Worm (Caenorhabditis elegans) whole organism, L1 larva: ENCODE measurements around the gene sru-21.
"Not testable (repeated sequence)": the region's sequence is repeated elsewhere in the genome, so short reads cannot be mapped to it uniquely, and the experiment has no call there.

Experiments used
- C16A3.4 ChIP-seq: fragments of 150-350 bp; optimal IDR thresholded peaks from 2 replicates; lab custom pipeline; 2014; ENCODE audit warnings: missing biosample characterization, missing genetic modification characterization
- F16B12.6 ChIP-seq: fragments of 150-350 bp; optimal IDR thresholded peaks from 2 replicates; lab custom pipeline; 2014; ENCODE audit warnings: missing biosample characterization, missing genetic modification characterization
- aha-1 ChIP-seq: fragments of 150-350 bp; optimal IDR thresholded peaks from 2 replicates; lab custom pipeline; 2014; ENCODE audit warnings: missing biosample characterization, missing genetic modification characterization
- alr-1 ChIP-seq: fragments of 200-800 bp; sonication (Bioruptor generic); optimal IDR thresholded peaks from 2 replicates; lab custom pipeline; 2018; ENCODE audit warnings: borderline replicate concordance, mild to moderate bottlenecking, missing genetic modification characterization, missing compliant biosample characterization
- ceh-63 ChIP-seq: fragments of 200-800 bp; sonication (Bioruptor generic); optimal IDR thresholded peaks from 2 replicates; lab custom pipeline; 2018; ENCODE audit warnings: mild to moderate bottlenecking, missing genetic modification characterization, missing compliant biosample characterization
- ceh-8 ChIP-seq: fragments of 200-800 bp; sonication (Bioruptor generic); optimal IDR thresholded peaks from 2 replicates; lab custom pipeline; 2018; ENCODE audit warnings: mild to moderate bottlenecking, missing genetic modification characterization, moderate library complexity, missing compliant biosample characterization
- ceh-88 ChIP-seq: fragments of 200-800 bp; sonication (Bioruptor generic); IDR thresholded peaks from 2 replicates; pipeline ENCODE4 v1.3.6; 2022; ENCODE audit warnings: missing genetic modification characterization, missing compliant biosample characterization
- dpl-1 ChIP-seq, 3 experiments: fragments of 150-350 bp in 2 of 3; sonication (generic microtip) in 1 of 3; optimal IDR thresholded peaks; 2 replicates each; lab custom pipeline; 2014 to 2017; ENCODE audit warnings: missing biosample characterization in 3 of 3, missing genetic modification characterization in 3 of 3, missing genetic modification reagents in 3 of 3
- dsc-1 ChIP-seq: sonication (generic microtip); optimal IDR thresholded peaks from 2 replicates; lab custom pipeline; 2016; ENCODE audit warnings: mild to moderate bottlenecking, missing genetic modification characterization, missing compliant biosample characterization
- efl-1 ChIP-seq, 4 experiments: fragments of 150-350 bp; optimal IDR thresholded peaks in 3 of 4; peaks in 1 of 4; 1 replicate in 1 of 4; 2 replicates in 3 of 4; lab custom pipeline; 2014; ENCODE audit warnings: missing biosample characterization in 2 of 4, missing genetic modification characterization in 2 of 4, missing genetic modification reagents in 2 of 4
- efl-3 ChIP-seq: fragments of 200-800 bp; sonication (Bioruptor generic); optimal IDR thresholded peaks from 2 replicates; lab custom pipeline; 2018; ENCODE audit warnings: mild to moderate bottlenecking, missing genetic modification characterization, missing compliant biosample characterization
- egl-27 ChIP-seq, 2 experiments: fragments of 150-350 bp in 1 of 2; sonication (generic microtip); optimal IDR thresholded peaks; 3 replicates each; lab custom pipeline; 2017 to 2018; ENCODE audit warnings: missing biosample characterization in 2 of 2, missing genetic modification characterization in 2 of 2, missing genetic modification reagents in 2 of 2
- elt-2 ChIP-seq: sonication (generic microtip); optimal IDR thresholded peaks from 2 replicates; lab custom pipeline; 2016; ENCODE audit warnings: missing genetic modification characterization, mild to moderate bottlenecking, inconsistent platforms, missing compliant biosample characterization, missing genetic modification reagents
- elt-3 ChIP-seq, 6 experiments: fragments of 150-350 bp in 1 of 6; sonication (generic microtip); optimal IDR thresholded peaks; 2 replicates each; lab custom pipeline; 2017 to 2018; ENCODE audit warnings: missing biosample characterization in 6 of 6, missing genetic modification characterization in 6 of 6, inconsistent platforms in 1 of 6
- fkh-4 ChIP-seq: sonication (generic microtip); optimal IDR thresholded peaks from 2 replicates; lab custom pipeline; 2016; ENCODE audit warnings: missing compliant biosample characterization, missing genetic modification characterization, borderline replicate concordance
- fkh-8 ChIP-seq: sonication (generic microtip); optimal IDR thresholded peaks from 2 replicates; lab custom pipeline; 2016; ENCODE audit warnings: mild to moderate bottlenecking, missing genetic modification characterization, missing compliant biosample characterization
- grh-1 ChIP-seq: fragments of 200-800 bp; sonication (Bioruptor generic); IDR thresholded peaks from 2 replicates; pipeline ENCODE4 v1.3.6; 2022; ENCODE audit warnings: missing genetic modification reagents, missing genetic modification characterization, missing compliant biosample characterization
- hlh-17 ChIP-seq: fragments of 200-800 bp; sonication (Bioruptor generic); optimal IDR thresholded peaks from 2 replicates; lab custom pipeline; 2018; ENCODE audit warnings: missing genetic modification characterization, mild to moderate bottlenecking, missing compliant biosample characterization, moderate library complexity, borderline replicate concordance
- hlh-4 ChIP-seq: sonication (generic microtip); optimal IDR thresholded peaks from 2 replicates; lab custom pipeline; 2016; ENCODE audit warnings: mild to moderate bottlenecking, missing genetic modification characterization, missing compliant biosample characterization
- irx-1 ChIP-seq: sonication (generic microtip); optimal IDR thresholded peaks from 2 replicates; lab custom pipeline; 2016; ENCODE audit warnings: missing genetic modification characterization, missing compliant biosample characterization
- isw-1 ChIP-seq: fragments of 200-800 bp; sonication (Bioruptor generic); IDR thresholded peaks from 2 replicates; pipeline ENCODE4 v1.3.6; 2022; ENCODE audit warnings: missing genetic modification characterization, missing compliant biosample characterization
- lin-15B ChIP-seq: fragments of 150-350 bp; sonication (generic microtip); optimal IDR thresholded peaks from 3 replicates; lab custom pipeline; 2014; ENCODE audit warnings: missing biosample characterization, missing genetic modification characterization
- lin-35 ChIP-seq, 2 experiments: fragments of 150-350 bp; optimal IDR thresholded peaks; 2 replicates each; lab custom pipeline; 2014; ENCODE audit warnings: missing biosample characterization in 2 of 2, missing genetic modification characterization in 2 of 2, missing genetic modification reagents in 2 of 2
- lsy-2 ChIP-seq, 2 experiments: fragments of 150-350 bp; optimal IDR thresholded peaks; 2 replicates each; lab custom pipeline; 2014; ENCODE audit warnings: missing biosample characterization in 2 of 2, missing genetic modification characterization in 2 of 2
- mdl-1 ChIP-seq, 2 experiments: fragments of 150-350 bp; optimal IDR thresholded peaks; 2 replicates each; lab custom pipeline; 2014 to 2017; ENCODE audit warnings: missing biosample characterization in 2 of 2, missing genetic modification characterization in 2 of 2, inconsistent platforms in 1 of 2
- nhr-11 ChIP-seq: fragments of 150-350 bp; optimal IDR thresholded peaks from 2 replicates; lab custom pipeline; 2014; ENCODE audit warnings: missing biosample characterization, missing genetic modification characterization
- nhr-12 ChIP-seq: sonication (generic microtip); optimal IDR thresholded peaks from 2 replicates; lab custom pipeline; 2017; ENCODE audit warnings: missing biosample characterization, missing genetic modification characterization
- nhr-19 ChIP-seq: fragments of 200-800 bp; sonication (Bioruptor generic); conservative IDR thresholded peaks from 2 replicates; pipeline ENCODE4 v1.3.6; 2022; ENCODE audit warnings: missing genetic modification characterization, missing compliant biosample characterization
- nhr-237 ChIP-seq: fragments of 150-350 bp; optimal IDR thresholded peaks from 2 replicates; lab custom pipeline; 2014; ENCODE audit warnings: missing biosample characterization, missing genetic modification characterization
- nhr-28 ChIP-seq: fragments of 150-350 bp; optimal IDR thresholded peaks from 2 replicates; lab custom pipeline; 2014; ENCODE audit warnings: missing biosample characterization, missing genetic modification characterization
- nhr-71 ChIP-seq: sonication (generic microtip); optimal IDR thresholded peaks from 2 replicates; lab custom pipeline; 2016; ENCODE audit warnings: mild to moderate bottlenecking, missing genetic modification characterization, moderate library complexity, missing compliant biosample characterization
- nhr-85 ChIP-seq: sonication (generic microtip); peaks from one replicate; lab custom pipeline; 2016; ENCODE audit warnings: missing genetic modification characterization, inconsistent platforms, missing compliant biosample characterization
- pax-3 ChIP-seq: fragments of 200-800 bp; sonication (Bioruptor generic); optimal IDR thresholded peaks from 2 replicates; lab custom pipeline; 2018; ENCODE audit warnings: mild to moderate bottlenecking, missing genetic modification characterization, moderate library complexity, missing compliant biosample characterization
- snpc-4 ChIP-seq: fragments of 150-350 bp; optimal IDR thresholded peaks from 2 replicates; lab custom pipeline; 2014; ENCODE audit warnings: missing biosample characterization, missing genetic modification characterization
- swsn-7 ChIP-seq: sonication (generic microtip); optimal IDR thresholded peaks from 2 replicates; lab custom pipeline; 2016; ENCODE audit warnings: missing genetic modification characterization, missing compliant biosample characterization
- tlp-1 ChIP-seq: fragments of 150-350 bp; optimal IDR thresholded peaks from 2 replicates; lab custom pipeline; 2014; ENCODE audit warnings: missing biosample characterization, missing genetic modification characterization
- unc-30 ChIP-seq: sonication (generic microtip); optimal IDR thresholded peaks from 2 replicates; lab custom pipeline; 2017; ENCODE audit warnings: missing biosample characterization, missing genetic modification characterization
- xbp-1 ChIP-seq: sonication (generic microtip); optimal IDR thresholded peaks from 2 replicates; lab custom pipeline; 2016; ENCODE audit warnings: missing genetic modification characterization, missing compliant biosample characterization
- zag-1 ChIP-seq: fragments of 150-350 bp; optimal IDR thresholded peaks from 2 replicates; lab custom pipeline; 2014; ENCODE audit warnings: missing biosample characterization, missing genetic modification characterization
- ztf-11 ChIP-seq, 2 experiments: sonication (generic microtip); optimal IDR thresholded peaks; 2 replicates each; lab custom pipeline; 2016 to 2017; ENCODE audit warnings: missing genetic modification characterization in 2 of 2, missing biosample characterization in 1 of 2, missing compliant biosample characterization in 1 of 2

sru-21 gene

ce11 chrIV:13588544-13589043 is 38.0 kb upstream of the sru-21 start, which contains the start of gene sru-9:
TSS of gene sru-9 (plus strand) at chrIV:13588993.
- not testable (repeated sequence) for TF ChIP-seq zag-1; elt-2 (tag; lab: Kevin White, UChicago); ceh-8 (GFP tag; lab: Kevin White, UChicago)

- no peak for TF ChIP-seq nhr-85 (tag; lab: Kevin White, UChicago)
- TF ChIP-seq hlh-17, result no peak
- TF ChIP-seq irx-1 (tag; lab: Kevin White, UChicago), result no peak
- TF ChIP-seq nhr-19 (GFP tag; lab: Robert Waterston, UW), result no peak
These were observed 34.9 kb upstream of the sru-21 start, which contains the start of gene tsp-5 for ce11 chrIV:13591645-13592044. TSS of gene tsp-5 (minus strand) at chrIV:13591745.

DNA sequence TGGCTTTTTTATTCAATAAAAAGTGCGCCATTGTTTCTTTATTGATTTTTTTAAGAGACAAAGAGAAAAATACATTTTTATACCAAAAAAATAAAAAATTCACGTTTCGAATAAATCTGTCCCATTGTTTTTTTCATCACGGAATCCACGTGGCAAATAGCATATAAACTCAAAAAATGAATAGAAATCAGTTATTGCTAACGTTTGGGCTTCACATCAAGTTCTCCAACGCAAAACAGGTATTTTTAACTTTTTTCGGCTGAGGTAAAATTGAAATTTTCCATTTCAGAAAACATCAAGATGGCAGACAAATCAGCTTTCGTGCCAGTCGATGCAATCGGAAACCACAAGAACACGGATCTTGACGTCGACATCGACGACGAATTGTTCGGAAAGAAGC is 33.2 kb upstream of the sru-21 start, which contains the start of gene Y45F10B.3:
Gene Y45F10B.3 (plus strand): TSS at position 301 of the 400 bp plus-strand sequence.
- TF ChIP-seq mdl-1 (tag; optimal IDR thresholded peaks at IDR 0.05; lab: Kevin White, UChicago) (no peak), C16A3.4 (tag; lab: Kevin White, UChicago) (no peak), aha-1 (tag; lab: Kevin White, UChicago) (no peak), tlp-1 (tag; lab: Kevin White, UChicago) (no peak), nhr-11 (tag; lab: Kevin White, UChicago) (no peak), fkh-4 (tag; lab: Kevin White, UChicago) (no peak), hlh-17 (no peak), efl-1 (optimal IDR thresholded peaks at IDR 0.05; lab: Kevin White, UChicago) (no peak), efl-1 (GFP tag; optimal IDR thresholded peaks at IDR 0.05 in 1 of 2; lab: Kevin White, UChicago) (no peak), unc-30 (no peak), lsy-2 (tag; optimal IDR thresholded peaks at IDR 0.05; lab: Kevin White, UChicago) (no peak), ceh-88 (GFP tag; lab: Robert Waterston, UW) (no peak), alr-1 (tag; lab: Kevin White, UChicago) (no peak), fkh-8 (no peak), dpl-1 (GFP tag; optimal IDR thresholded peaks at IDR 0.05; lab: Kevin White, UChicago) (no peak), F16B12.6 (tag; lab: Kevin White, UChicago) (no peak), ceh-63 (GFP tag; lab: Kevin White, UChicago) (no peak), xbp-1 (tag; lab: Kevin White, UChicago) (no peak), grh-1 (GFP tag; lab: Robert Waterston, UW) (no peak), ztf-11 (tag; optimal IDR thresholded peaks at IDR 0.05; lab: Kevin White, UChicago) (no peak), ceh-8 (GFP tag; lab: Kevin White, UChicago) (no peak)

ce11 chrIV:13597813-13598212 is 28.8 kb upstream of the sru-21 start, which contains the start of gene Y45F10B.9:
TSS of gene Y45F10B.9 (minus strand) at chrIV:13597913.
- not testable (repeated sequence) for TF ChIP-seq irx-1 (tag; lab: Kevin White, UChicago); lsy-2 (tag; optimal IDR thresholded peaks at IDR 0.05; lab: Kevin White, UChicago); swsn-7 (tag; lab: Kevin White, UChicago)

DNA sequence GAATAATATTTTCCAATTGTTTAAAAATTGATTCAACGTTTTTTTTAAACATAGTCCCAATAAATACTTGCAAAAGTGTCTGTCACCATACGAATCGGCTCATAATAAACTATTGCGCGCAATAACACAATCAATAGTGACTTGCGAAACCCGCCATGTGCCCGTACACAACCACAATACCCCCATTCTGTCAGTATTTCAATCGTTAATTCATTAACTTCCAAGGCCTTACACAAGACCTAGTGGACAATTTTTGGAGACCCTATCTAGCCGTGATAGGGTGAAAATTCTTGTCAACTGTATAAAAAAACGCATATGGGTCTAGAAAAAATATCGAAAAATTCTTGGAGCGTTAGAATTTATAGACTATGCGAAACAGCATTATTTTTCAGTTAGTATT is 25.9 kb upstream of the sru-21 start:
- TF ChIP-seq dsc-1 (no peak), snpc-4 (tag; lab: Kevin White, UChicago) (peak; percentile 81)

DNA sequence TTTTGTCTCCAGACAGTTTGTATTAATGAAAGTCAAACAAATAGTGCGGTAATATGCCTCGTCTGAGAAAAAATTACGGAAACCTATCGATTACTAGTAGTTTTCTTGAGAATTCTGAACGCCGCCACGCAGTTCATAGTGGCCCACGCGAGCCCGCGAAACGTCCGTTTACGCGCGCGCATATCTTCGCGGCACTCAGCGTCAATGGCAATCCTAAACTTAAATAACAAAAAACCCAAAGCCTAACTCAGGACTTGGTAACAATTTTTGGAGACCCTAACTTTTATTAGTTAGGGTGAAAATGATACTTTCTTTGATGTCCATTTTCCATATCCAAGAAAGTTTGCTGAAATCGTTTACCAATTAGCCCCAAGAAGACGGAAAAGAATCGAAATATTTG is 25.1 kb upstream of the sru-21 start:
- no peak for TF ChIP-seq nhr-237 (tag; lab: Kevin White, UChicago)
- no peak for TF ChIP-seq nhr-28 (tag; lab: Kevin White, UChicago)
- no peak for TF ChIP-seq egl-27 (tag; optimal IDR thresholded peaks at IDR 0.05; lab: Kevin White, UChicago)
- TF ChIP-seq nhr-71 (tag; lab: Kevin White, UChicago), result no peak
- no peak for TF ChIP-seq dpl-1 (GFP tag; optimal IDR thresholded peaks at IDR 0.05; lab: Kevin White, UChicago)
- TF ChIP-seq hlh-4 (tag; lab: Kevin White, UChicago), result no peak
- TF ChIP-seq isw-1 (GFP tag; lab: Robert Waterston, UW), result no peak
- no peak for TF ChIP-seq nhr-85 (tag; lab: Kevin White, UChicago)
- no peak for TF ChIP-seq hlh-17
- no peak for TF ChIP-seq pax-3
- no peak for TF ChIP-seq dsc-1
- TF ChIP-seq lin-15B (tag; lab: Kevin White, UChicago), result no peak
- TF ChIP-seq efl-3 (GFP tag; lab: Kevin White, UChicago), result no peak
- TF ChIP-seq zag-1, result no peak
- no peak for TF ChIP-seq elt-3 (tag; optimal IDR thresholded peaks at IDR 0.05; lab: Kevin White, UChicago)
- TF ChIP-seq lin-35 (GFP tag; optimal IDR thresholded peaks at IDR 0.05; lab: Kevin White, UChicago), result no peak
- no peak for TF ChIP-seq nhr-12 (tag; lab: Kevin White, UChicago)
